Worm (Caenorhabditis elegans) whole organism, mixed stage, embryonic: ENCODE results near the gene C08F8.9.

Source experiments
- M03D4.4 ChIP-seq: sonication (generic microtip); optimal IDR thresholded peaks from 2 replicates; lab custom pipeline; 2017; ENCODE audit warnings: mild to moderate bottlenecking, missing genetic modification characterization, missing compliant biosample characterization
- ceh-39 ChIP-seq: fragments of 150-350 bp; optimal IDR thresholded peaks from 2 replicates; lab custom pipeline; 2014; ENCODE audit warnings: missing biosample characterization, missing genetic modification characterization
- cnd-1 ChIP-seq: fragments of 200-800 bp; sonication (Bioruptor generic); optimal IDR thresholded peaks from 2 replicates; lab custom pipeline; 2018; ENCODE audit warnings: mild to moderate bottlenecking, missing genetic modification characterization, missing compliant biosample characterization
- elt-1 ChIP-seq: sonication (generic microtip); optimal IDR thresholded peaks from 2 replicates; lab custom pipeline; 2017; ENCODE audit warnings: missing genetic modification characterization, mild to moderate bottlenecking, missing compliant biosample characterization, antibody characterized with exemption, moderate library complexity, borderline replicate concordance; ENCODE audit not compliant: insufficient read depth
- lsy-2 ChIP-seq: fragments of 150-350 bp; optimal IDR thresholded peaks from 2 replicates; lab custom pipeline; 2014; ENCODE audit warnings: missing biosample characterization, missing genetic modification characterization
- nhr-12 ChIP-seq: fragments of 150-350 bp; optimal IDR thresholded peaks from 2 replicates; lab custom pipeline; 2014; ENCODE audit warnings: missing biosample characterization, missing genetic modification characterization
- nhr-237 ChIP-seq: fragments of 150-350 bp; optimal IDR thresholded peaks from 2 replicates; lab custom pipeline; 2014; ENCODE audit warnings: missing biosample characterization, missing genetic modification characterization
- pha-4 ChIP-seq: fragments of 150-350 bp; optimal IDR thresholded peaks from 2 replicates; lab custom pipeline; 2018; ENCODE audit warnings: missing biosample characterization, missing genetic modification reagents, missing genetic modification characterization
- snpc-4 ChIP-seq: fragments of 150-350 bp; optimal IDR thresholded peaks from 2 replicates; lab custom pipeline; 2014; ENCODE audit warnings: missing biosample characterization, missing genetic modification characterization
- tbx-8 ChIP-seq: fragments of 200-800 bp; sonication (Bioruptor generic); optimal IDR thresholded peaks from 2 replicates; lab custom pipeline; 2018; ENCODE audit warnings: mild to moderate bottlenecking, missing genetic modification characterization, moderate library complexity, missing compliant biosample characterization
- unc-39 ChIP-seq: fragments of 150-350 bp; optimal IDR thresholded peaks from 2 replicates; lab custom pipeline; 2014; ENCODE audit warnings: missing biosample characterization, missing genetic modification characterization
- unc-62 ChIP-seq: fragments of 150-350 bp; optimal IDR thresholded peaks from 2 replicates; lab custom pipeline; 2014; ENCODE audit warnings: missing biosample characterization, missing genetic modification reagents, missing genetic modification characterization

ce11 chrIV:11176967-11177366 lies 1.4 kb downstream of the C08F8.9 start, which contains the start of gene rap-3:
- TF ChIP-seq unc-39 (no peak), lsy-2 (tag; lab: Kevin White, UChicago) (no peak), nhr-12 (tag; lab: Kevin White, UChicago) (no peak), nhr-237 (tag; lab: Kevin White, UChicago) (no peak), ceh-39 (tag; lab: Kevin White, UChicago) (no peak), cnd-1 (no peak), unc-62 (GFP tag; lab: Kevin White, UChicago) (no peak), snpc-4 (tag; lab: Kevin White, UChicago) (no peak), elt-1 (tag; lab: Kevin White, UChicago) (no peak), tbx-8 (GFP tag; lab: Kevin White, UChicago) (no peak), M03D4.4 (no peak), pha-4 (tag; lab: Kevin White, UChicago) (no peak)
